Worm (Caenorhabditis elegans) whole organism, late embryonic: ENCODE measurements around the gene Y70C5B.2.
"Not testable (repeated sequence)": the region's sequence is repeated elsewhere in the genome, so short reads cannot be mapped to it uniquely, and the experiment has no call there.

Source experiments
- C38D4.7 ChIP-seq: fragments of 200-800 bp; sonication (Bioruptor generic); optimal IDR thresholded peaks from 2 replicates; lab custom pipeline; 2018; ENCODE audit warnings: mild to moderate bottlenecking, missing genetic modification characterization, moderate library complexity, missing compliant biosample characterization
- F13H6.1 ChIP-seq: sonication (generic microtip); optimal IDR thresholded peaks from 2 replicates; lab custom pipeline; 2016; ENCODE audit warnings: missing genetic modification characterization, missing compliant biosample characterization
- K02D7.2 ChIP-seq: sonication (generic microtip); optimal IDR thresholded peaks from 2 replicates; lab custom pipeline; 2017; ENCODE audit warnings: mild to moderate bottlenecking, missing genetic modification characterization, missing compliant biosample characterization
- Y22D7AL.16 ChIP-seq: sonication (generic microtip); optimal IDR thresholded peaks from 2 replicates; lab custom pipeline; 2016; ENCODE audit warnings: missing genetic modification characterization, missing compliant biosample characterization
- ama-1 ChIP-seq: fragments of 150-350 bp; optimal IDR thresholded peaks from 2 replicates; lab custom pipeline; 2014
- ceh-18 ChIP-seq: sonication (generic microtip); optimal IDR thresholded peaks from 2 replicates; lab custom pipeline; 2016; ENCODE audit warnings: missing genetic modification characterization, missing compliant biosample characterization
- ceh-19 ChIP-seq: fragments of 200-800 bp; sonication (Bioruptor generic); optimal IDR thresholded peaks from 2 replicates; lab custom pipeline; 2018; ENCODE audit warnings: mild to moderate bottlenecking, missing genetic modification characterization, missing compliant biosample characterization
- ceh-2 ChIP-seq: sonication (generic microtip); optimal IDR thresholded peaks from 2 replicates; lab custom pipeline; 2016; ENCODE audit warnings: missing genotype, missing genetic modification characterization, missing compliant biosample characterization
- ceh-24 ChIP-seq: sonication (generic microtip); optimal IDR thresholded peaks from 2 replicates; lab custom pipeline; 2016; ENCODE audit warnings: mild to moderate bottlenecking, missing genetic modification characterization, missing compliant biosample characterization
- ceh-45 ChIP-seq: fragments of 200-800 bp; sonication (Bioruptor generic); IDR thresholded peaks from 2 replicates; pipeline ENCODE4 v1.3.6; 2022; ENCODE audit warnings: missing genetic modification reagents, missing genetic modification characterization, missing compliant biosample characterization
- ceh-48 ChIP-seq: sonication (generic microtip); optimal IDR thresholded peaks from 2 replicates; lab custom pipeline; 2016; ENCODE audit warnings: missing genetic modification characterization, inconsistent platforms, missing compliant biosample characterization
- ceh-6 ChIP-seq: fragments of 200-800 bp; sonication (Bioruptor generic); optimal IDR thresholded peaks from 2 replicates; lab custom pipeline; 2018; ENCODE audit warnings: mild to moderate bottlenecking, missing genetic modification characterization, missing compliant biosample characterization
- che-1 ChIP-seq: sonication (generic microtip); optimal IDR thresholded peaks from 2 replicates; lab custom pipeline; 2016; ENCODE audit warnings: mild to moderate bottlenecking, missing genetic modification characterization, missing compliant biosample characterization
- ets-4 ChIP-seq: sonication (generic microtip); optimal IDR thresholded peaks from 2 replicates; lab custom pipeline; 2016; ENCODE audit warnings: missing genetic modification characterization, missing compliant biosample characterization
- fkh-6 ChIP-seq: sonication (generic microtip); optimal IDR thresholded peaks from 2 replicates; lab custom pipeline; 2016; ENCODE audit warnings: missing genetic modification characterization, missing compliant biosample characterization
- gmeb-2 ChIP-seq: sonication (generic microtip); optimal IDR thresholded peaks from 2 replicates; lab custom pipeline; 2016; ENCODE audit warnings: missing genetic modification characterization, inconsistent platforms, missing compliant biosample characterization
- hlh-13 ChIP-seq: fragments of 200-800 bp; sonication (Bioruptor generic); optimal IDR thresholded peaks from 2 replicates; lab custom pipeline; 2018; ENCODE audit warnings: mild to moderate bottlenecking, missing genetic modification characterization, missing compliant biosample characterization
- hlh-15 ChIP-seq: sonication (generic microtip); optimal IDR thresholded peaks from 2 replicates; lab custom pipeline; 2016; ENCODE audit warnings: missing genetic modification characterization, missing compliant biosample characterization
- hlh-8 ChIP-seq: sonication (generic microtip); optimal IDR thresholded peaks from 2 replicates; lab custom pipeline; 2016; ENCODE audit warnings: missing genotype, missing genetic modification characterization, missing compliant biosample characterization
- lim-6 ChIP-seq: sonication (generic microtip); optimal IDR thresholded peaks from 2 replicates; lab custom pipeline; 2016; ENCODE audit warnings: missing genetic modification characterization, missing compliant biosample characterization
- lin-11 ChIP-seq: fragments of 200-800 bp; sonication (Bioruptor generic); optimal IDR thresholded peaks from 2 replicates; lab custom pipeline; 2018; ENCODE audit warnings: mild to moderate bottlenecking, missing genetic modification characterization, missing compliant biosample characterization
- nfya-1 ChIP-seq: sonication (generic microtip); optimal IDR thresholded peaks from 2 replicates; lab custom pipeline; 2017; ENCODE audit warnings: missing genetic modification characterization, mild to moderate bottlenecking, missing compliant biosample characterization, antibody characterized with exemption, moderate library complexity
- npax-4 ChIP-seq: sonication (generic microtip); optimal IDR thresholded peaks from 2 replicates; lab custom pipeline; 2016; ENCODE audit warnings: missing genetic modification characterization, missing compliant biosample characterization
- pha-2 ChIP-seq: sonication (generic microtip); optimal IDR thresholded peaks from 2 replicates; lab custom pipeline; 2017; ENCODE audit warnings: mild to moderate bottlenecking, missing genetic modification characterization, missing compliant biosample characterization
- pqm-1 ChIP-seq: sonication (generic microtip); optimal IDR thresholded peaks from 2 replicates; lab custom pipeline; 2016; ENCODE audit warnings: missing genetic modification characterization, missing compliant biosample characterization
- pros-1 ChIP-seq: fragments of 150-350 bp; optimal IDR thresholded peaks from 2 replicates; lab custom pipeline; 2014; ENCODE audit warnings: missing biosample characterization, missing genetic modification reagents, missing genetic modification characterization
- sdc-2 ChIP-seq: sonication (generic microtip); optimal IDR thresholded peaks from 2 replicates; lab custom pipeline; 2016; ENCODE audit warnings: missing genotype, missing genetic modification characterization, missing compliant biosample characterization
- sox-2 ChIP-seq: fragments of 200-800 bp; sonication (Bioruptor generic); IDR thresholded peaks from 2 replicates; pipeline ENCODE4 v1.3.6; 2022; ENCODE audit warnings: missing genetic modification reagents, missing genetic modification characterization, missing compliant biosample characterization
- sox-4 ChIP-seq: sonication (generic microtip); optimal IDR thresholded peaks from 2 replicates; lab custom pipeline; 2017; ENCODE audit warnings: mild to moderate bottlenecking, missing genetic modification characterization, inconsistent platforms, missing compliant biosample characterization
- tbx-2 ChIP-seq: sonication (generic microtip); optimal IDR thresholded peaks from 2 replicates; lab custom pipeline; 2016; ENCODE audit warnings: missing genetic modification characterization, missing compliant biosample characterization
- tbx-7 ChIP-seq: sonication (generic microtip); optimal IDR thresholded peaks from 2 replicates; lab custom pipeline; 2016; ENCODE audit warnings: missing genotype, missing genetic modification characterization, missing compliant biosample characterization
- ttx-3 ChIP-seq: sonication (generic microtip); optimal IDR thresholded peaks from 2 replicates; lab custom pipeline; 2016; ENCODE audit warnings: missing genetic modification reagents, missing genetic modification characterization, missing compliant biosample characterization
- unc-3 ChIP-seq, 2 experiments: fragments of 200-800 bp in 1 of 2; sonication (Bioruptor generic) in 1 of 2; sonication (generic microtip) in 1 of 2; conservative IDR thresholded peaks in 1 of 2; optimal IDR thresholded peaks in 1 of 2; 2 replicates each; pipeline versions ENCODE4 v1.3.6 to Lab custom; 2016 to 2022; ENCODE audit warnings: missing compliant biosample characterization in 2 of 2, missing genetic modification characterization in 2 of 2, missing genetic modification reagents in 1 of 2
- zip-5 ChIP-seq: sonication (generic microtip); optimal IDR thresholded peaks from 2 replicates; lab custom pipeline; 2016; ENCODE audit warnings: missing genetic modification characterization, missing compliant biosample characterization
- ztf-16 ChIP-seq: sonication (generic microtip); optimal IDR thresholded peaks from 2 replicates; lab custom pipeline; 2017; ENCODE audit warnings: missing genetic modification characterization, missing compliant biosample characterization

The Y70C5B.2 gene

DNA sequence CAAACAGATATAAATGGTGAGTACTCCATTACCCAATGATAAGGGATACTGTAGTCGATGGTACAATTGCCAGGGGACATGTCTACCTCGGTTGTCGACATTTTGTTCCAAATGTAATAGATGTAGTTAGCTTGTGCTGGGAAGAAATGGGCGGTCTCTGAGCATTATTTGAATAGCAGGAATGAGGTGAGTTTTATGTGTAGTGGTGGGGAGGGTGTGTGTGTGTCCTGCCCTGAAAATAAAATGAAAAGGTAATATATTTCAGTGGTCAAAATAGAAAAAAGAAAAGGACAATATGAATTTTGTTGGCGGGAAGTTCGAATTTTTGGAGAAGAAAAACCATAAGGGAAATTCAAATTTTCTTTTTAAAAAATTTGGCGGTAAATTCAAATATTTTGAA lies at the start of gene Y70C5B.2:
TSS of gene Y70C5B.2 (minus strand) at position 101 of the 400 bp plus-strand sequence.
- not testable (repeated sequence) for TF ChIP-seq ceh-48 (tag; lab: Kevin White, UChicago); ztf-16; ets-4 (tag; lab: Kevin White, UChicago)

DNA sequence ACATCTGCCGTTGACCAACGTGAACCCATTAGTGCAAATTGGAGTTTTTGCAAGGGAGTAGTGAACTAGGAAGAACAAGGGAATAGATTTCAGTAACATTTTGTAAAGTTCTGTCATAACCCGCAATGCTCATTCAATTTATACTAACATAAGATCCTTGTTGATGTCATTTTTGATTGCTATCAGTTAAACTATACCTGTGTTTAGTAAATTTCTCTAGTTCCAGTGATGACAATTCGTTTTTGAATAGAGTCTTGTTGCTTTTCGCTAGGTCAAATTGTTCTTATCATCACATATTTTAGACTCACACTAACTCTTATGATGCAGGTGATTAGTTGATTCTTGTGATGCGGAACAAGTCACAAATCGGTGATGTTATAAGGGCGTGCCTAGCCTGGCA lies 45.8 kb upstream of the Y70C5B.2 start, which contains the start of gene clec-9:
TSS of gene clec-9 (minus strand) at position 101 of the 400 bp plus-strand sequence.
- TF ChIP-seq zip-5 (tag; lab: Kevin White, UChicago) (no peak), ceh-19 (GFP tag; lab: Kevin White, UChicago) (no peak), tbx-2 (tag; lab: Kevin White, UChicago) (no peak), hlh-8 (tag; lab: Kevin White, UChicago) (no peak), ceh-45 (GFP tag; lab: Robert Waterston, UW) (no peak), ttx-3 (tag; lab: Kevin White, UChicago) (no peak), ets-4 (tag; lab: Kevin White, UChicago) (no peak), npax-4 (tag; lab: Kevin White, UChicago) (no peak), ama-1 (lab: Kevin White, UChicago) (no peak), Y22D7AL.16 (no peak), nfya-1 (no peak), sdc-2 (tag; lab: Kevin White, UChicago) (no peak), ceh-2 (tag; lab: Kevin White, UChicago) (no peak), ceh-24 (tag; lab: Kevin White, UChicago) (no peak), sox-4 (no peak), pqm-1 (no peak), lim-6 (tag; lab: Kevin White, UChicago) (no peak), tbx-7 (tag; lab: Kevin White, UChicago) (no peak)
- TF ChIP-seq, all 69 proteins: peak for 0

DNA sequence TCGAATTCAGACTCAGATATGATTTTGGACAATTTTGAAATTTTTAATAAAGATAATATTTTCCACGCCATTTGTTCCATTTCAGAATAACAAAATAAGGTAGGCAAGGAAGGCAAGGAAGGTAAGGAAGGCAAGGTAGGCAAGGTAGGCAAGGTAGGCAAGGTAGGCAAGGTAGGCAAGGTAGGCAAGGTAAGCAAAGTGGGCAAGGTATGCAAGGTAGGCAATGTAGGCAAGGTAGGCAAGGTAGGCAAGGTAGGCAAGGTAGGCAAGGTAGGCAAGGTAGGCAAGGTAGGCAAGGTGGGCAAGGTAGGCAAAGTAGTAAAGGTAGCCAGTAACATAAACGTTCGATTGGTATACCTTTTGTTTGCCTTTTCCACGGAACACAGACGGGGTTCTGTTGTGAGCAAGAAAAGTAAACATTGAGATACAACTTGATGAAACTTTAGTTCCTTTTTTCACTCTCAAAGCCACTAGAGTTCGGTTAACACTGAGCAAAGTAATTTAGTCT lies 39.1 kb upstream of the Y70C5B.2 start, which contains the start of gene Y70C5C.1:
TSS of gene Y70C5C.1 (plus strand) at position 458 of the 508 bp plus-strand sequence.
- TF ChIP-seq pha-2 (tag; lab: Kevin White, UChicago), result peak; percentile 57
- TF ChIP-seq lin-11 (tag; lab: Kevin White, UChicago), result peak; percentile 42
- TF ChIP-seq ceh-6 (GFP tag; lab: Kevin White, UChicago), result peak; percentile 5
- TF ChIP-seq C38D4.7 (GFP tag; lab: Kevin White, UChicago), result peak; percentile 36
- TF ChIP-seq ceh-18 (tag; lab: Kevin White, UChicago), result no peak
- peak; percentile 32 for TF ChIP-seq K02D7.2
- TF ChIP-seq gmeb-2 (tag; lab: Kevin White, UChicago), result peak; percentile 40
- TF ChIP-seq ceh-19 (GFP tag; lab: Kevin White, UChicago), result peak; percentile 41
- TF ChIP-seq zip-5 (tag; lab: Kevin White, UChicago), result no peak
- no peak for TF ChIP-seq pros-1 (tag; lab: Kevin White, UChicago)
- TF ChIP-seq che-1 (tag; lab: Kevin White, UChicago), result peak; percentile 61
- peak; percentile 23 for TF ChIP-seq hlh-13 (GFP tag; lab: Kevin White, UChicago)
- TF ChIP-seq, all 69 proteins: peak for 9

DNA sequence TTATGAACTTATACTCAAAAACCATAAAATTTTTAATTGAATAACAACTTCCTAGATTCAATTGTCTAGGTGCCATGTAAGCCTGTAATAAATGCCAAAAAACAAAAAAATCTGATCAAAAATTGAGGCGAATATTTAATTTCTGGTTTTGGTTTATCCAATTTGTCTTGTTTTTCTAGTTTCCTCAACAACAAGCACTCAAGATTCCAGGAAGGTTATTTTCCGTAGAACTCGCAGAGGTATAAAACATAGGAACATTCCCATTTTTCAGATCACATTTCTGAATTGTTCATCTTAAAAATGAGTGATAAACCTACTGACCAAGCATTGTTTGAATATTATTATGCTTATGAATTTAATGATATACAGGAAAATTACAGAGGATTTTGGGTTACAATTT lies 36.5 kb upstream of the Y70C5B.2 start, which contains the start of gene srw-41:
TSS of gene srw-41 (plus strand) at position 301 of the 400 bp plus-strand sequence.
- no peak for TF ChIP-seq F13H6.1
- no peak for TF ChIP-seq hlh-8 (tag; lab: Kevin White, UChicago)
- TF ChIP-seq pros-1 (tag; lab: Kevin White, UChicago), result no peak
- TF ChIP-seq fkh-6, result no peak
- no peak for TF ChIP-seq tbx-7 (tag; lab: Kevin White, UChicago)
- TF ChIP-seq hlh-15 (tag; lab: Kevin White, UChicago), result no peak
- no peak for TF ChIP-seq hlh-13 (GFP tag; lab: Kevin White, UChicago)
- no peak for TF ChIP-seq ama-1 (lab: Kevin White, UChicago)
- TF ChIP-seq ceh-18 (tag; lab: Kevin White, UChicago), result no peak
- no peak for TF ChIP-seq sox-2
- no peak for TF ChIP-seq che-1 (tag; lab: Kevin White, UChicago)
- no peak for TF ChIP-seq unc-3 (GFP tag; conservative IDR thresholded peaks at IDR 0.05; lab: Robert Waterston, UW)
- no peak for TF ChIP-seq unc-3 (tag; optimal IDR thresholded peaks at IDR 0.05; lab: Kevin White, UChicago)
- TF ChIP-seq, all 69 proteins: peak for 0
